Fruit fly (Drosophila melanogaster) whole organism, embryonic: ENCODE data around the gene PpD6.

Experiments used
- Ada2b ChIP-seq: fragments of 200-800 bp; sonication (Bioruptor generic); IDR thresholded peaks from 2 replicates; pipeline ENCODE4 v1.3.6; 2022; ENCODE audit warnings: missing biosample characterization, missing genetic modification characterization
- Awh ChIP-seq: fragments of 200-800 bp; sonication (Bioruptor generic); IDR thresholded peaks from 2 replicates; pipeline ENCODE4, ENCODE4 v1.3.6; 2022; ENCODE audit warnings: missing biosample characterization, missing genetic modification characterization
- BEAF-32 ChIP-seq: fragments of 200-800 bp; sonication (Bioruptor generic); optimal IDR thresholded peaks from 3 replicates; lab custom pipeline; 2017; ENCODE audit warnings: missing biosample characterization, missing genetic modification characterization, mild to moderate bottlenecking, moderate library complexity, missing genetic modification reagents
- CG11093 ChIP-seq: fragments of 200-800 bp; sonication (Bioruptor generic); IDR thresholded peaks from 3 replicates; pipeline ENCODE4 v1.3.6; 2022; ENCODE audit warnings: missing biosample characterization, missing genetic modification characterization
- CG11456 ChIP-seq: fragments of 200-800 bp; sonication (Bioruptor generic); IDR thresholded peaks from 3 replicates; pipeline ENCODE4 v1.3.6; 2022; ENCODE audit warnings: missing biosample characterization, missing genetic modification characterization
- CG11560 ChIP-seq: fragments of 200-800 bp; sonication (Bioruptor generic); IDR thresholded peaks from 3 replicates; pipeline ENCODE4 v1.3.6; 2022; ENCODE audit warnings: missing biosample characterization, missing genetic modification characterization
- CG11723 ChIP-seq: fragments of 200-800 bp; sonication (Bioruptor generic); optimal IDR thresholded peaks from 2 replicates; lab custom pipeline; 2017; ENCODE audit warnings: missing biosample characterization, mild to moderate bottlenecking, missing genetic modification characterization
- CG12071 ChIP-seq: fragments of 200-800 bp; sonication (Bioruptor generic); optimal IDR thresholded peaks from 3 replicates; lab custom pipeline; 2018; ENCODE audit warnings: missing biosample characterization, mild to moderate bottlenecking, missing genetic modification characterization
- CG12236 ChIP-seq: fragments of 200-800 bp; sonication (Bioruptor generic); optimal IDR thresholded peaks from 2 replicates; lab custom pipeline; 2016; ENCODE audit warnings: missing biosample characterization, missing genetic modification characterization
- CG1233 ChIP-seq: fragments of 200-800 bp; sonication (Bioruptor generic); optimal IDR thresholded peaks from 4 replicates; lab custom pipeline; 2018; ENCODE audit warnings: missing biosample characterization, mild to moderate bottlenecking, missing genetic modification characterization
- CG14965 ChIP-seq: fragments of 200-800 bp; sonication (Bioruptor generic); optimal IDR thresholded peaks from 2 replicates; lab custom pipeline; 2016; ENCODE audit warnings: missing biosample characterization, missing genetic modification characterization, borderline replicate concordance
- CG17361 ChIP-seq: fragments of 200-800 bp; sonication (Bioruptor generic); IDR thresholded peaks from 3 replicates; pipeline ENCODE4 v1.3.6; 2022; ENCODE audit warnings: missing biosample characterization, missing genetic modification characterization
- CG17802 ChIP-seq: fragments of 200-800 bp; sonication (Bioruptor generic); optimal IDR thresholded peaks from 2 replicates; lab custom pipeline; 2018; ENCODE audit warnings: missing biosample characterization, mild to moderate bottlenecking, missing genetic modification characterization, moderate library complexity
- CG18011 ChIP-seq: fragments of 200-800 bp; sonication (Bioruptor generic); optimal IDR thresholded peaks from 2 replicates; lab custom pipeline; 2017; ENCODE audit warnings: missing biosample characterization, missing genetic modification characterization, mild to moderate bottlenecking, moderate library complexity, missing genotype
- CG2202 ChIP-seq: fragments of 200-800 bp; sonication (Bioruptor generic); optimal IDR thresholded peaks from 2 replicates; lab custom pipeline; 2018; ENCODE audit warnings: missing biosample characterization, mild to moderate bottlenecking, missing genetic modification characterization
- CG2712 ChIP-seq: fragments of 200-800 bp; optimal IDR thresholded peaks from 3 replicates; lab custom pipeline; 2019; ENCODE audit warnings: missing biosample characterization, mild to moderate bottlenecking, missing genetic modification characterization, moderate library complexity
- CG3407 ChIP-seq: fragments of 200-800 bp; sonication (Bioruptor generic); optimal IDR thresholded peaks from 2 replicates; lab custom pipeline; 2018; ENCODE audit warnings: missing biosample characterization, mild to moderate bottlenecking, missing genetic modification characterization
- CG34224 ChIP-seq: fragments of 200-800 bp; sonication (Bioruptor generic); IDR thresholded peaks from 3 replicates; pipeline ENCODE4 v1.3.6; 2022; ENCODE audit warnings: missing biosample characterization, missing genetic modification characterization; ENCODE audit not compliant: partially characterized antibody
- CG6765 ChIP-seq: fragments of 200-800 bp; sonication (Bioruptor generic); optimal IDR thresholded peaks from 3 replicates; lab custom pipeline; 2017; ENCODE audit warnings: missing biosample characterization, mild to moderate bottlenecking, missing genetic modification characterization
- D19B ChIP-seq: fragments of 200-800 bp; sonication (Bioruptor generic); optimal IDR thresholded peaks from 2 replicates; lab custom pipeline; 2017; ENCODE audit warnings: missing biosample characterization, mild to moderate bottlenecking, missing genetic modification characterization
- Deaf1 ChIP-seq: fragments of 200-800 bp; optimal IDR thresholded peaks from 3 replicates; lab custom pipeline; 2019; ENCODE audit warnings: missing biosample characterization, mild to moderate bottlenecking, missing genetic modification characterization, moderate library complexity
- E2f1 ChIP-seq: fragments of 200-800 bp; sonication (Bioruptor generic); IDR thresholded peaks from 2 replicates; pipeline ENCODE4 v1.3.6; 2022; ENCODE audit warnings: missing biosample characterization, missing genetic modification characterization
- Ets65A ChIP-seq: fragments of 200-800 bp; sonication (Bioruptor generic); peaks from one replicate; lab custom pipeline; 2016; ENCODE audit warnings: missing biosample characterization, missing genetic modification characterization
- Gug ChIP-seq: fragments of 200-800 bp; sonication (Bioruptor generic); IDR thresholded peaks from 4 replicates; pipeline ENCODE4 v1.3.6; 2022; ENCODE audit warnings: missing biosample characterization, missing genetic modification characterization
- HmgD ChIP-seq: fragments of 200-800 bp; sonication (Bioruptor generic); optimal IDR thresholded peaks from 3 replicates; lab custom pipeline; 2016; ENCODE audit warnings: missing biosample characterization, missing genetic modification characterization
- Hsf ChIP-seq: fragments of 200-800 bp; sonication (Bioruptor generic); optimal IDR thresholded peaks from 3 replicates; lab custom pipeline; 2016; ENCODE audit warnings: missing biosample characterization, missing genetic modification characterization
- MBD-R2 ChIP-seq: fragments of 200-800 bp; sonication (Bioruptor generic); IDR thresholded peaks from 2 replicates; pipeline ENCODE4 v1.3.6; 2022; ENCODE audit warnings: missing biosample characterization, missing genetic modification characterization
- Mad ChIP-seq: fragments of 200-800 bp; sonication (Bioruptor generic); optimal IDR thresholded peaks from 2 replicates; lab custom pipeline; 2016; ENCODE audit warnings: missing biosample characterization, missing genetic modification characterization
- Myb ChIP-seq: fragments of 200-800 bp; sonication (Bioruptor generic); optimal IDR thresholded peaks from 2 replicates; lab custom pipeline; 2016; ENCODE audit warnings: missing biosample characterization, missing genetic modification characterization
- Scr ChIP-seq: fragments of 200-800 bp; sonication (Bioruptor generic); IDR thresholded peaks from 2 replicates; pipeline ENCODE4 v1.3.6; 2022; ENCODE audit warnings: missing biosample characterization, missing genetic modification characterization; ENCODE audit not compliant: partially characterized antibody
- Side ChIP-seq: fragments of 200-800 bp; sonication (Bioruptor generic); optimal IDR thresholded peaks from 2 replicates; lab custom pipeline; 2016; ENCODE audit warnings: missing biosample characterization, missing genetic modification characterization
- ap ChIP-seq: fragments of 200-800 bp; sonication (Bioruptor generic); IDR thresholded peaks from 2 replicates; pipeline ENCODE4 v1.3.6; 2022; ENCODE audit warnings: missing biosample characterization, missing genetic modification characterization
- ase ChIP-seq: fragments of 200-800 bp; sonication (Bioruptor generic); IDR thresholded peaks from 3 replicates; pipeline ENCODE4 v1.3.6; 2022; ENCODE audit warnings: missing biosample characterization, missing genetic modification characterization
- br ChIP-seq: fragments of >200 bp; optimal IDR thresholded peaks from 2 replicates; lab custom pipeline; 2017
- cwo ChIP-seq: fragments of 200-800 bp; sonication (Bioruptor generic); optimal IDR thresholded peaks from 3 replicates; lab custom pipeline; 2017; ENCODE audit warnings: missing biosample characterization, missing genetic modification characterization, mild to moderate bottlenecking, moderate library complexity, missing genetic modification reagents
- danr ChIP-seq: fragments of 200-800 bp; sonication (Bioruptor generic); IDR thresholded peaks from 2 replicates; pipeline ENCODE4 v1.3.6; 2022; ENCODE audit warnings: missing biosample characterization, missing genetic modification characterization
- dmrt99B ChIP-seq: fragments of 200-800 bp; sonication (Bioruptor generic); optimal IDR thresholded peaks from 2 replicates; lab custom pipeline; 2018; ENCODE audit warnings: missing biosample characterization, mild to moderate bottlenecking, missing genetic modification characterization, moderate library complexity
- hth ChIP-seq: fragments of >200 bp; optimal IDR thresholded peaks from 2 replicates; lab custom pipeline; 2017; ENCODE audit warnings: inconsistent platforms
- nerfin-2 ChIP-seq: fragments of 200-800 bp; sonication (Bioruptor generic); IDR thresholded peaks from 2 replicates; pipeline ENCODE4 v1.3.6; 2022; ENCODE audit warnings: missing biosample characterization, missing genetic modification characterization; ENCODE audit not compliant: partially characterized antibody
- pita ChIP-seq: fragments of 200-800 bp; sonication (Bioruptor generic); optimal IDR thresholded peaks from 2 replicates; lab custom pipeline; 2017; ENCODE audit warnings: missing biosample characterization, mild to moderate bottlenecking, missing genetic modification characterization
- psq ChIP-seq: fragments of 200-800 bp; sonication (Bioruptor generic); optimal IDR thresholded peaks from 2 replicates; lab custom pipeline; 2017; ENCODE audit warnings: missing biosample characterization, missing genetic modification characterization
- rib ChIP-seq: fragments of 200-800 bp; sonication (Bioruptor generic); IDR thresholded peaks from 2 replicates; pipeline ENCODE4 v1.3.6; 2022; ENCODE audit warnings: missing biosample characterization, missing genetic modification characterization
- sim ChIP-seq: fragments of 200-800 bp; sonication (Bioruptor generic); IDR thresholded peaks from 2 replicates; pipeline ENCODE4 v1.3.6; 2022; ENCODE audit warnings: missing biosample characterization, missing genetic modification characterization
- ssp ChIP-seq: fragments of 200-800 bp; sonication (Bioruptor generic); IDR thresholded peaks from 2 replicates; pipeline ENCODE4 v1.3.6; 2022; ENCODE audit warnings: missing biosample characterization, missing genetic modification characterization
- stc ChIP-seq: fragments of 200-800 bp; sonication (Bioruptor generic); IDR thresholded peaks from 2 replicates; pipeline ENCODE4 v1.3.6; 2022; ENCODE audit warnings: missing biosample characterization, missing genetic modification characterization
- ttk ChIP-seq: fragments of 200-800 bp; sonication (Bioruptor generic); IDR thresholded peaks from 2 replicates; pipeline ENCODE4 v2.1.2; 2022; ENCODE audit warnings: missing biosample characterization, missing genetic modification characterization
- vfl ChIP-seq: fragments of 200-800 bp; sonication (Bioruptor generic); optimal IDR thresholded peaks from 2 replicates; lab custom pipeline; 2016; ENCODE audit warnings: missing biosample characterization, missing genetic modification characterization
- wdn ChIP-seq: fragments of 200-800 bp; sonication (Bioruptor generic); IDR thresholded peaks from 2 replicates; pipeline ENCODE4 v1.3.6; 2022; ENCODE audit warnings: missing biosample characterization, missing genetic modification characterization
- yki ChIP-seq: fragments of >200 bp; optimal IDR thresholded peaks from 3 replicates; lab custom pipeline; 2018
- zfh1 ChIP-seq: fragments of 200-800 bp; sonication (Bioruptor generic); IDR thresholded peaks from 3 replicates; pipeline ENCODE4 v1.3.6; 2022; ENCODE audit warnings: missing biosample characterization, missing genetic modification characterization

Gene PpD6

dm6 chr2L:3152696-3153613 is 43.5 kb downstream of the PpD6 start (continued):
- peak; percentile 95 for TF ChIP-seq Hsf
- TF ChIP-seq CG11560 (tag; lab: Robert Waterston, UW), result peak; percentile 78
- peak; percentile 92 for TF ChIP-seq CG1233 (GFP tag; lab: Kevin White, UChicago)
- peak; percentile 96 for TF ChIP-seq CG17361
- peak; percentile 88 for TF ChIP-seq danr (GFP tag; lab: Robert Waterston, UW)
- peak; percentile 95 for TF ChIP-seq Side
- peak; percentile 64; the same call in 1 of the 2 replicates for TF ChIP-seq wdn
- TF ChIP-seq nerfin-2 (GFP tag; lab: Robert Waterston, UW), result peak; percentile 37; the same call in 1 of the 2 replicates
- peak; percentile 98 for TF ChIP-seq zfh1 (GFP tag; lab: Robert Waterston, UW)
- TF ChIP-seq br (lab: Kevin White, UChicago), result no peak
- TF ChIP-seq CG6765, result peak; percentile 16
- TF ChIP-seq rib (GFP tag; lab: Robert Waterston, UW), result peak; percentile 37; the same call in 1 of the 2 replicates
- peak; percentile 98 for TF ChIP-seq Mad (GFP tag; lab: Kevin White, UChicago)
- peak; percentile 87 for TF ChIP-seq CG14965 (GFP tag; lab: Kevin White, UChicago)
- TF ChIP-seq HmgD (GFP tag; lab: Kevin White, UChicago), result peak; percentile 83
- TF ChIP-seq ase (GFP tag; lab: Robert Waterston, UW), result peak; percentile 93
- TF ChIP-seq Ets65A (GFP tag; lab: Kevin White, UChicago), result peak; percentile 99
- TF ChIP-seq pita (GFP tag; lab: Kevin White, UChicago), result no peak
- peak; percentile 99 for TF ChIP-seq cwo (GFP tag; lab: Kevin White, UChicago)
- TF ChIP-seq sim (GFP tag; lab: Robert Waterston, UW), result peak; percentile 95
- peak; percentile 91 for TF ChIP-seq ap (GFP tag; lab: Robert Waterston, UW)
- no peak for TF ChIP-seq BEAF-32 (GFP tag; lab: Kevin White, UChicago)
- TF ChIP-seq Awh (GFP tag; lab: Robert Waterston, UW), result peak; percentile 98
- peak; percentile 68 for TF ChIP-seq MBD-R2 (GFP tag; lab: Robert Waterston, UW)
- peak; percentile 87 for TF ChIP-seq CG17802
- peak; percentile 90 for TF ChIP-seq ssp (GFP tag; lab: Robert Waterston, UW)
- TF ChIP-seq Deaf1 (tag; lab: Kevin White, UChicago), result peak; percentile 90
- peak; percentile 95 for TF ChIP-seq CG12236 (GFP tag; lab: Kevin White, UChicago)
- peak; percentile 83 for TF ChIP-seq vfl
- peak; percentile 86 for TF ChIP-seq E2f1 (GFP tag; lab: Robert Waterston, UW)
- TF ChIP-seq yki (lab: Kevin White, UChicago), result no peak
- TF ChIP-seq hth (lab: Kevin White, UChicago), result no peak
- TF ChIP-seq D19B (GFP tag; lab: Kevin White, UChicago), result peak; percentile 12
- peak; percentile 73 for TF ChIP-seq psq (GFP tag; lab: Kevin White, UChicago)
- TF ChIP-seq Gug, result peak; percentile 89
- peak; percentile 95 for TF ChIP-seq CG3407 (GFP tag; lab: Kevin White, UChicago)
- TF ChIP-seq CG11093 (GFP tag; lab: Robert Waterston, UW), result peak; percentile 93
- TF ChIP-seq CG34224, result no peak
- peak; percentile 93 for TF ChIP-seq CG12071
- peak; percentile 29 for TF ChIP-seq CG18011 (GFP tag; lab: Kevin White, UChicago)
- peak; percentile 97 for TF ChIP-seq CG2712 (tag; lab: Kevin White, UChicago)
- TF ChIP-seq Myb (GFP tag; lab: Kevin White, UChicago), result peak; percentile 76
- TF ChIP-seq CG11723 (GFP tag; lab: Kevin White, UChicago), result peak; percentile 82
- peak; percentile 96 for TF ChIP-seq dmrt99B (tag; lab: Kevin White, UChicago)
- peak; percentile 91 for TF ChIP-seq Ada2b
- peak; percentile 94 for TF ChIP-seq CG2202
- peak; percentile 93 for TF ChIP-seq stc (GFP tag; lab: Robert Waterston, UW)
- peak; percentile 96 for TF ChIP-seq ttk (GFP tag; lab: Robert Waterston, UW)
- no peak for TF ChIP-seq Scr (GFP tag; lab: Robert Waterston, UW)
- TF ChIP-seq CG11456 (GFP tag; lab: Robert Waterston, UW), result peak; percentile 90
